Worm (Caenorhabditis elegans): ENCODE measurements around the gene F59F5.5.

Gene F59F5.5

ce11 chrX:10555189-10555964, 9.6 kb downstream of the F59F5.5 start, which contains the start of gene syd-2:
Gene syd-2, minus strand, starts transcription at chrX:10555239.
- TF ChIP-seq nhr-43 (tag; optimal IDR thresholded peaks at IDR 0.05; ENCODE audit: poor library complexity, severe bottlenecking), result no peak
- no peak for TF ChIP-seq daf-12 (tag; optimal IDR thresholded peaks at IDR 0.05)
- TF ChIP-seq snpc-4 (tag; optimal IDR thresholded peaks at IDR 0.05), result no peak
- TF ChIP-seq fos-1 (tag; optimal IDR thresholded peaks at IDR 0.05), result no peak
- peak; percentile 19 for TF ChIP-seq R02D3.7 (tag; optimal IDR thresholded peaks at IDR 0.05)
- TF ChIP-seq ceh-28 (tag; optimal IDR thresholded peaks at IDR 0.05), result peak; percentile 70
- TF ChIP-seq fkh-2 (tag; optimal IDR thresholded peaks at IDR 0.05), result no peak
- TF ChIP-seq jun-1 (tag; optimal IDR thresholded peaks at IDR 0.05), result peak; percentile 35
- peak; percentile 59 for TF ChIP-seq nhr-23 (tag; optimal IDR thresholded peaks at IDR 0.05)
- peak; percentile 30 for TF ChIP-seq lsy-12 (tag; optimal IDR thresholded peaks at IDR 0.05)
- peak; percentile 57 for TF ChIP-seq tbx-2 (tag; optimal IDR thresholded peaks at IDR 0.05)
- TF ChIP-seq ceh-9 (tag; optimal IDR thresholded peaks at IDR 0.05), result no peak
- TF ChIP-seq ceh-82 (tag; optimal IDR thresholded peaks at IDR 0.05), result no peak
- peak; percentile 6 for TF ChIP-seq skn-1 (tag; optimal IDR thresholded peaks at IDR 0.05)
- TF ChIP-seq egl-5 (tag; optimal IDR thresholded peaks at IDR 0.05), result peak; percentile 6
- peak; percentile 55 for TF ChIP-seq lin-15B (tag; optimal IDR thresholded peaks at IDR 0.05)
- peak; percentile 27 for TF ChIP-seq nhr-25 (tag; optimal IDR thresholded peaks at IDR 0.05)
- TF ChIP-seq elt-2 (tag; optimal IDR thresholded peaks at IDR 0.05), result peak; percentile 34
- peak; percentile 79 for TF ChIP-seq unc-62 (GFP tag; optimal IDR thresholded peaks at IDR 0.05)
- TF ChIP-seq lin-39 (tag; optimal IDR thresholded peaks at IDR 0.05), result peak; percentile 95
- TF ChIP-seq fkh-10 (GFP tag; optimal IDR thresholded peaks at IDR 0.05), result peak; percentile 85
- peak; percentile 68 for TF ChIP-seq pha-4 (tag; optimal IDR thresholded peaks at IDR 0.05)
- peak; percentile 75 for TF ChIP-seq nfya-1 (tag; optimal IDR thresholded peaks at IDR 0.05; ENCODE audit: insufficient read depth)
- TF ChIP-seq egl-27 (tag; optimal IDR thresholded peaks at IDR 0.05), result peak; percentile 4
- TF ChIP-seq aly-2 (tag; optimal IDR thresholded peaks at IDR 0.05), result no peak
- TF ChIP-seq hmg-11 (tag; optimal IDR thresholded peaks at IDR 0.05), result peak; percentile 95
- peak; percentile 2 for TF ChIP-seq pqm-1 (tag; optimal IDR thresholded peaks at IDR 0.05)
- peak; percentile 47 for TF ChIP-seq nhr-11 (tag; optimal IDR thresholded peaks at IDR 0.05)

DNA sequence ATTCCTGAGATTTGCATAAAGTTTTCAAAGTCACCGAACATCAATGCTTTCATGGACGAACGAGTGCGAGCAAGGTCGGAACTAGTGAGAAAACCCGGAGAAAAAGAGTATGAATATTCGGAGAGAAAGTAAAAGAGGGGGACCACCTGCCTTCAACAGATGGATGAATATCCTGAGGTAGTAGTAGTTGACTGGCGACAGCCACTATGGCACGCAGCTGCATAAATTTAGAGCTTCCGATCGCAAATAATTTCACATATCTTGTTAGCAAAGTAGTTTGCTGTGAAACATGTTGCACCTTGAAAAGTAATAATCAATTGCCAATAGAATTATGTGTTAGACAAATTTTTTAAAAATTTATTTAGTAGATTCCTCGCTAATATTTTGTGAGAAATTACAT, 10.9 kb downstream of the F59F5.5 start:
- TF ChIP-seq nhr-67 (tag; optimal IDR thresholded peaks at IDR 0.05), result no peak
- no peak for TF ChIP-seq nhr-11 (tag; optimal IDR thresholded peaks at IDR 0.05)
- TF ChIP-seq nhr-77 (tag; optimal IDR thresholded peaks at IDR 0.05), result no peak

- TF ChIP-seq nhr-11 (tag; optimal IDR thresholded peaks at IDR 0.05) (no peak), nhr-12 (tag; optimal IDR thresholded peaks at IDR 0.05) (no peak), ceh-16 (tag; optimal IDR thresholded peaks at IDR 0.05) (no peak), mml-1 (tag; optimal IDR thresholded peaks at IDR 0.05) (no peak), fos-1 (tag; optimal IDR thresholded peaks at IDR 0.05) (no peak), snpc-4 (tag; optimal IDR thresholded peaks at IDR 0.05) (no peak), fkh-2 (tag; optimal IDR thresholded peaks at IDR 0.05) (no peak), ceh-82 (tag; optimal IDR thresholded peaks at IDR 0.05) (no peak)
Measured at ce11 chrX:10559203-10559602, 13.4 kb downstream of the F59F5.5 start, which contains the start of gene F59F5.7. Gene F59F5.7, plus strand, starts transcription at chrX:10559503.

DNA sequence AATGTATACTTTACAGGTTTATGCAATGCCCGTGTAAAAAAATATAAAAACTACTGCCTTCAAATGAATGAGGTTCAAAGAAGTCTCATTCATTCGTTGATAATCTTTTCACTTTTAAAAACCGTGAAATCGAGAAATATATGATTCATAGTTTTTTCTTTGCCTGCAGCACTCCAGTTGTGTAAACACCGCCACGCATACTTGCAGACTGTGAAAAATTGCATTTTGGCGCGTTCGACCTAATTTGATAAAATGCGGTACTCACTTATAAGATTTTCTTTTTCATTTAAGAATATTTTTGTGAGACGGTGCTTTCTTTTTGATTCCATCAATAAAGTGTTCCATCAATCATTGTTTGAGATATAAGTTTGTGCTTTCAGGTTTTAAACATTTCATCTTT, 21.0 kb downstream of the F59F5.5 start:
- TF ChIP-seq nhr-67 (tag; optimal IDR thresholded peaks at IDR 0.05) (no peak), mdl-1 (tag; optimal IDR thresholded peaks at IDR 0.05) (no peak), lin-39 (tag; optimal IDR thresholded peaks at IDR 0.05) (no peak), hmg-11 (tag; optimal IDR thresholded peaks at IDR 0.05) (peak; percentile 11), ceh-9 (tag; optimal IDR thresholded peaks at IDR 0.05) (no peak), ceh-16 (tag; optimal IDR thresholded peaks at IDR 0.05) (no peak), sea-2 (GFP tag; optimal IDR thresholded peaks at IDR 0.05) (no peak), nhr-25 (tag; optimal IDR thresholded peaks at IDR 0.05) (peak; percentile 25), pqm-1 (tag; optimal IDR thresholded peaks at IDR 0.05) (peak; percentile 10), fkh-2 (tag; optimal IDR thresholded peaks at IDR 0.05) (no peak), egl-5 (tag; optimal IDR thresholded peaks at IDR 0.05) (peak; percentile 10), elt-2 (tag; optimal IDR thresholded peaks at IDR 0.05) (peak; percentile 16), fos-1 (tag; optimal IDR thresholded peaks at IDR 0.05) (no peak), elt-3 (tag; optimal IDR thresholded peaks at IDR 0.05) (no peak), nhr-23 (tag; optimal IDR thresholded peaks at IDR 0.05) (peak; percentile 35), unc-62 (GFP tag; optimal IDR thresholded peaks at IDR 0.05) (no peak), pha-4 (tag; optimal IDR thresholded peaks at IDR 0.05) (peak; percentile 60), nhr-77 (tag; optimal IDR thresholded peaks at IDR 0.05) (no peak), nfya-1 (tag; optimal IDR thresholded peaks at IDR 0.05; ENCODE audit: insufficient read depth) (peak; percentile 61)
